Fruit fly (Drosophila melanogaster) whole organism, pupa: ENCODE data around the gene Bx.

Experiments
- CG10348 ChIP-seq: fragments of 200-800 bp; sonication (Bioruptor generic); IDR thresholded peaks from 2 replicates; pipeline ENCODE4 v1.3.6; 2022; ENCODE audit warnings: missing biosample characterization, missing genetic modification characterization
- CG12605 ChIP-seq: fragments of 200-800 bp; sonication (Bioruptor generic); IDR thresholded peaks from 2 replicates; pipeline ENCODE4 v1.3.6; 2022; ENCODE audit warnings: missing biosample characterization, missing genetic modification characterization
- CG13204 ChIP-seq: fragments of 200-800 bp; sonication (Bioruptor generic); optimal IDR thresholded peaks from 2 replicates; lab custom pipeline; 2018; ENCODE audit warnings: missing biosample characterization, mild to moderate bottlenecking, missing genetic modification characterization, moderate library complexity
- CG14655 ChIP-seq: fragments of 200-800 bp; sonication (Bioruptor generic); optimal IDR thresholded peaks from 3 replicates; lab custom pipeline; 2017; ENCODE audit warnings: mild to moderate bottlenecking, missing biosample characterization, missing genetic modification reagents, missing genetic modification characterization
- CG15710 ChIP-seq: fragments of 200-800 bp; sonication (Bioruptor generic); optimal IDR thresholded peaks from 2 replicates; lab custom pipeline; 2018; ENCODE audit warnings: missing biosample characterization, mild to moderate bottlenecking, missing genetic modification characterization, moderate library complexity
- CG17806 ChIP-seq: fragments of 200-800 bp; sonication (Bioruptor generic); optimal IDR thresholded peaks from 2 replicates; lab custom pipeline; 2018; ENCODE audit warnings: missing biosample characterization, mild to moderate bottlenecking, missing genetic modification characterization, moderate library complexity
- CG32121 ChIP-seq: fragments of 200-800 bp; sonication (Bioruptor generic); IDR thresholded peaks from 2 replicates; pipeline ENCODE4 v1.3.6; 2022; ENCODE audit warnings: missing biosample characterization, missing genetic modification characterization
- CG34367 ChIP-seq: fragments of 200-800 bp; sonication (Bioruptor generic); optimal IDR thresholded peaks from 2 replicates; lab custom pipeline; 2018; ENCODE audit warnings: missing biosample characterization, mild to moderate bottlenecking, missing genetic modification characterization
- CG4496 ChIP-seq: fragments of 200-800 bp; sonication (Bioruptor generic); IDR thresholded peaks from 3 replicates; pipeline ENCODE4 v1.3.6; 2022; ENCODE audit warnings: missing biosample characterization, missing genetic modification characterization
- CG8159 ChIP-seq: fragments of 200-800 bp; sonication (Bioruptor generic); optimal IDR thresholded peaks from 3 replicates; lab custom pipeline; 2018; ENCODE audit warnings: missing biosample characterization, mild to moderate bottlenecking, missing genetic modification characterization, moderate library complexity
- CG8301 ChIP-seq: fragments of 200-800 bp; sonication (Bioruptor generic); optimal IDR thresholded peaks from 2 replicates; lab custom pipeline; 2018; ENCODE audit warnings: missing biosample characterization, mild to moderate bottlenecking, missing genetic modification characterization
- CG9948 ChIP-seq: fragments of 200-800 bp; sonication (Bioruptor generic); optimal IDR thresholded peaks from 2 replicates; lab custom pipeline; 2018; ENCODE audit warnings: missing biosample characterization, mild to moderate bottlenecking, missing genetic modification characterization, moderate library complexity
- D1 ChIP-seq: fragments of 200-800 bp; sonication (Bioruptor generic); optimal IDR thresholded peaks from 2 replicates; lab custom pipeline; 2018; ENCODE audit warnings: missing biosample characterization, mild to moderate bottlenecking, missing genetic modification characterization, moderate library complexity
- EcR ChIP-seq: fragments of 200-800 bp; sonication (Bioruptor generic); optimal IDR thresholded peaks from 3 replicates; lab custom pipeline; 2019; ENCODE audit warnings: missing biosample characterization, missing genetic modification characterization, mild to moderate bottlenecking, moderate library complexity, missing genetic modification reagents
- Ets98B ChIP-seq: fragments of 200-800 bp; sonication (Bioruptor generic); IDR thresholded peaks from 2 replicates; pipeline ENCODE4 v1.3.6; 2022; ENCODE audit warnings: missing biosample characterization, missing genetic modification characterization
- Pif1A ChIP-seq: fragments of 200-800 bp; sonication (Bioruptor generic); optimal IDR thresholded peaks from 3 replicates; lab custom pipeline; 2016; ENCODE audit warnings: missing biosample characterization, missing genetic modification characterization
- Pif1B ChIP-seq: fragments of 200-800 bp; sonication (Bioruptor generic); optimal IDR thresholded peaks from 3 replicates; lab custom pipeline; 2016; ENCODE audit warnings: missing biosample characterization, missing genetic modification characterization
- Snoo ChIP-seq: fragments of 200-800 bp; sonication (Bioruptor generic); optimal IDR thresholded peaks from 3 replicates; lab custom pipeline; 2017; ENCODE audit warnings: missing biosample characterization, mild to moderate bottlenecking, missing genetic modification characterization, inconsistent platforms
- fd96Ca ChIP-seq: fragments of 200-800 bp; sonication (Bioruptor generic); IDR thresholded peaks from 3 replicates; pipeline ENCODE4 v1.3.6; 2022; ENCODE audit warnings: missing biosample characterization, missing genetic modification characterization
- gl ChIP-seq: fragments of 200-800 bp; sonication (Bioruptor generic); optimal IDR thresholded peaks from 2 replicates; lab custom pipeline; 2018; ENCODE audit warnings: missing biosample characterization, mild to moderate bottlenecking, missing genetic modification characterization
- rn ChIP-seq: fragments of 200-800 bp; sonication (Bioruptor generic); IDR thresholded peaks from 2 replicates; pipeline ENCODE4 v1.3.6; 2022; ENCODE audit warnings: missing biosample characterization, missing genetic modification characterization

Bx gene

dm6 chrX:18483261-18484218 lies 31.7 kb upstream of the Bx start, which contains the start of gene Hayan:
Gene Hayan, minus strand, starts transcription at chrX:18483772.
- peak; percentile 60; the same call in 1 of the 2 replicates for TF ChIP-seq CG12605
- no peak for TF ChIP-seq CG9948 (tag; lab: Kevin White, UChicago)
- peak; percentile 3 for TF ChIP-seq CG34367 (tag; lab: Kevin White, UChicago)
- TF ChIP-seq CG8159 (tag; lab: Kevin White, UChicago), result peak; percentile 49
- 0 out of 2 replicates have a peak, but pooled peaks have one; percentile 32 for TF ChIP-seq CG32121 (GFP tag; lab: Robert Waterston, UW)
- TF ChIP-seq Ets98B, result peak; percentile 46; the same call in 1 of the 2 replicates
- TF ChIP-seq EcR (GFP tag; lab: Kevin White, UChicago), result peak; percentile 30
- TF ChIP-seq Snoo, result peak; percentile 25
- TF ChIP-seq Pif1A (GFP tag; lab: Kevin White, UChicago), result peak; percentile 57
- TF ChIP-seq CG8301 (tag; lab: Kevin White, UChicago), result no peak
- peak; percentile 64; the same call in 2 of the 3 replicates for TF ChIP-seq CG4496 (GFP tag; lab: Robert Waterston, UW)
- TF ChIP-seq CG15710 (tag; lab: Kevin White, UChicago), result peak; percentile 17
- TF ChIP-seq Pif1B, result peak; percentile 55
- TF ChIP-seq CG10348, result no peak
- 0 out of 3 replicates have a peak, but pooled peaks have one; percentile 44 for TF ChIP-seq fd96Ca
- TF ChIP-seq rn, result no peak
- TF ChIP-seq CG14655, result peak; percentile 44
- TF ChIP-seq D1, result no peak
- peak; percentile 58 for TF ChIP-seq gl
- no peak for TF ChIP-seq CG17806
- TF ChIP-seq CG13204 (GFP tag; lab: Kevin White, UChicago), result peak; percentile 69
- TF ChIP-seq, all 21 proteins: peak for 15

- TF ChIP-seq Ets98B, result peak; percentile 7; the same call in 1 of the 2 replicates
- peak; percentile 35 for TF ChIP-seq CG14655
- TF ChIP-seq Pif1B, result no peak
- no peak for TF ChIP-seq D1
- TF ChIP-seq CG13204 (GFP tag; lab: Kevin White, UChicago), result peak; percentile 25
- TF ChIP-seq CG4496 (GFP tag; lab: Robert Waterston, UW), result no peak
- TF ChIP-seq CG17806, result no peak
- no peak for TF ChIP-seq Snoo
- no peak for TF ChIP-seq CG15710 (tag; lab: Kevin White, UChicago)
- no peak for TF ChIP-seq gl
- TF ChIP-seq rn, result no peak
- 0 out of 2 replicates have a peak, but pooled peaks have one; percentile 21 for TF ChIP-seq CG12605
- TF ChIP-seq fd96Ca, result peak; percentile 41; the same call in 1 of the 3 replicates
- peak; percentile 64 for TF ChIP-seq EcR (GFP tag; lab: Kevin White, UChicago)
- no peak for TF ChIP-seq CG10348
- no peak for TF ChIP-seq CG9948 (tag; lab: Kevin White, UChicago)
- TF ChIP-seq Pif1A (GFP tag; lab: Kevin White, UChicago), result no peak
- TF ChIP-seq CG34367 (tag; lab: Kevin White, UChicago), result no peak
- TF ChIP-seq CG8159 (tag; lab: Kevin White, UChicago), result peak; percentile 23
These were observed 28.7 kb upstream of the Bx start, which contains the start of gene psh for dm6 chrX:18486356-18487059. Gene psh, minus strand, starts transcription at chrX:18486921.

dm6 chrX:18489509-18489908 lies 25.7 kb upstream of the Bx start, which contains the start of gene CG15046:
Gene CG15046, minus strand, starts transcription at chrX:18489620.
- no peak for TF ChIP-seq CG8301 (tag; lab: Kevin White, UChicago)
- no peak for TF ChIP-seq CG17806
- peak; percentile 35; the same call in 1 of the 2 replicates for TF ChIP-seq Ets98B
- no peak for TF ChIP-seq Pif1B
- no peak for TF ChIP-seq D1
- no peak for TF ChIP-seq CG8159 (tag; lab: Kevin White, UChicago)
- peak; percentile 91 for TF ChIP-seq EcR (GFP tag; lab: Kevin White, UChicago)
- TF ChIP-seq rn, result no peak
- TF ChIP-seq CG4496 (GFP tag; lab: Robert Waterston, UW), result peak; percentile 77; the same call in 2 of the 3 replicates
- TF ChIP-seq CG12605, result peak; percentile 50; the same call in 1 of the 2 replicates

- TF ChIP-seq fd96Ca (no peak), CG9948 (tag; lab: Kevin White, UChicago) (no peak), CG15710 (tag; lab: Kevin White, UChicago) (no peak), Pif1B (no peak), CG8159 (tag; lab: Kevin White, UChicago) (no peak), gl (no peak), CG13204 (GFP tag; lab: Kevin White, UChicago) (no peak), D1 (no peak), Pif1A (GFP tag; lab: Kevin White, UChicago) (no peak), Ets98B (no peak), EcR (GFP tag; lab: Kevin White, UChicago) (no peak), CG10348 (no peak), CG12605 (no peak), CG4496 (GFP tag; lab: Robert Waterston, UW) (no peak), CG34367 (tag; lab: Kevin White, UChicago) (no peak), Snoo (no peak)
These were observed 23.3 kb upstream of the Bx start, which contains the start of gene CG15044 for dm6 chrX:18491941-18492340. Gene CG15044, minus strand, starts transcription at chrX:18492006.

- TF ChIP-seq gl, result no peak
- TF ChIP-seq CG13204 (GFP tag; lab: Kevin White, UChicago), result no peak
- TF ChIP-seq CG10348, result no peak
- TF ChIP-seq Pif1B, result no peak
- no peak for TF ChIP-seq D1
- TF ChIP-seq CG15710 (tag; lab: Kevin White, UChicago), result no peak
- TF ChIP-seq CG12605, result no peak
- TF ChIP-seq EcR (GFP tag; lab: Kevin White, UChicago), result no peak
- no peak for TF ChIP-seq Snoo
- no peak for TF ChIP-seq CG34367 (tag; lab: Kevin White, UChicago)
- TF ChIP-seq CG8159 (tag; lab: Kevin White, UChicago), result no peak
- no peak for TF ChIP-seq CG9948 (tag; lab: Kevin White, UChicago)
- TF ChIP-seq CG17806, result no peak
- no peak for TF ChIP-seq fd96Ca
- TF ChIP-seq CG8301 (tag; lab: Kevin White, UChicago), result no peak
- TF ChIP-seq Ets98B, result no peak
- TF ChIP-seq Pif1A (GFP tag; lab: Kevin White, UChicago), result no peak
- TF ChIP-seq, all 21 proteins: peak for 0
These were observed 21.0 kb upstream of the Bx start, which contains the start of gene CG15043 for dm6 chrX:18494165-18494740. Gene CG15043, minus strand, starts transcription at chrX:18494168.
